Fruit fly (Drosophila melanogaster) whole organism, embryonic: ENCODE results near the gene fwe.
A peak's percentile ranks its signal among the peaks of the same experiment; 100 is the strongest.

ENCODE experiments used
- Ada2b ChIP-seq: fragments of 200-800 bp; sonication (Bioruptor generic); IDR thresholded peaks from 2 replicates; pipeline ENCODE4 v1.3.6; 2022; ENCODE audit warnings: missing biosample characterization, missing genetic modification characterization
- Bgb ChIP-seq: fragments of 200-800 bp; sonication (Bioruptor generic); IDR thresholded peaks from 2 replicates; pipeline ENCODE4 v1.3.6; 2022; ENCODE audit warnings: missing biosample characterization, missing genetic modification characterization; ENCODE audit not compliant: partially characterized antibody
- CG10654 ChIP-seq: fragments of 200-800 bp; sonication (Bioruptor generic); optimal IDR thresholded peaks from 2 replicates; lab custom pipeline; 2016; ENCODE audit warnings: missing biosample characterization, missing genetic modification characterization
- CG11093 ChIP-seq: fragments of 200-800 bp; sonication (Bioruptor generic); IDR thresholded peaks from 3 replicates; pipeline ENCODE4 v1.3.6; 2022; ENCODE audit warnings: missing biosample characterization, missing genetic modification characterization
- CG11398 ChIP-seq: fragments of 200-800 bp; sonication (Bioruptor generic); optimal IDR thresholded peaks from 2 replicates; lab custom pipeline; 2016; ENCODE audit warnings: missing biosample characterization, missing genetic modification characterization
- CG13624 ChIP-seq: fragments of 200-800 bp; sonication (Bioruptor generic); optimal IDR thresholded peaks from 2 replicates; lab custom pipeline; 2016; ENCODE audit warnings: missing biosample characterization, missing genetic modification characterization
- CG15011 ChIP-seq: fragments of 200-800 bp; sonication (Bioruptor generic); optimal IDR thresholded peaks from 3 replicates; lab custom pipeline; 2018; ENCODE audit warnings: missing biosample characterization, mild to moderate bottlenecking, missing genetic modification characterization
- CG15514 ChIP-seq: fragments of 200-800 bp; sonication (Bioruptor generic); optimal IDR thresholded peaks from 3 replicates; lab custom pipeline; 2017; ENCODE audit warnings: missing biosample characterization, missing genetic modification characterization, mild to moderate bottlenecking, moderate library complexity, missing genetic modification reagents
- CG1602 ChIP-seq: fragments of 200-800 bp; sonication (Bioruptor generic); optimal IDR thresholded peaks from 3 replicates; lab custom pipeline; 2016; ENCODE audit warnings: missing biosample characterization, missing genetic modification characterization
- CG1603 ChIP-seq: fragments of 200-800 bp; sonication (Bioruptor generic); optimal IDR thresholded peaks from 2 replicates; lab custom pipeline; 2019; ENCODE audit warnings: missing biosample characterization, mild to moderate bottlenecking, missing genetic modification characterization, moderate library complexity
- CG17186 ChIP-seq: fragments of 200-800 bp; sonication (Bioruptor generic); optimal IDR thresholded peaks from 3 replicates; lab custom pipeline; 2017; ENCODE audit warnings: missing biosample characterization, missing genetic modification reagents, missing genetic modification characterization
- CG17568 ChIP-seq: fragments of 200-800 bp; sonication (Bioruptor generic); optimal IDR thresholded peaks from 2 replicates; lab custom pipeline; 2018; ENCODE audit warnings: missing biosample characterization, mild to moderate bottlenecking, missing genetic modification characterization, moderate library complexity
- CG2199 ChIP-seq: fragments of 200-800 bp; sonication (Bioruptor generic); IDR thresholded peaks from 3 replicates; pipeline ENCODE4 v1.3.6; 2022; ENCODE audit warnings: missing biosample characterization, missing genetic modification characterization
- CG31365 ChIP-seq: fragments of 200-800 bp; sonication (Bioruptor generic); optimal IDR thresholded peaks from 2 replicates; lab custom pipeline; 2018; ENCODE audit warnings: missing biosample characterization, mild to moderate bottlenecking, missing genetic modification characterization
- CG32532 ChIP-seq: fragments of 200-800 bp; sonication (Bioruptor generic); IDR thresholded peaks from 2 replicates; pipeline ENCODE4 v1.3.6; 2022; ENCODE audit warnings: missing biosample characterization, missing genetic modification characterization
- CG42726 ChIP-seq: fragments of 200-800 bp; sonication (Bioruptor generic); IDR thresholded peaks from 2 replicates; pipeline ENCODE4 v1.3.6; 2022; ENCODE audit warnings: missing biosample characterization, missing genetic modification characterization; ENCODE audit not compliant: partially characterized antibody
- CG6854 ChIP-seq: fragments of 200-800 bp; sonication (Bioruptor generic); optimal IDR thresholded peaks from 3 replicates; lab custom pipeline; 2017; ENCODE audit warnings: missing biosample characterization, mild to moderate bottlenecking, missing genetic modification characterization
- CG7839 ChIP-seq: fragments of 200-800 bp; sonication (Bioruptor generic); optimal IDR thresholded peaks from 3 replicates; lab custom pipeline; 2018; ENCODE audit warnings: missing biosample characterization, mild to moderate bottlenecking, missing genetic modification characterization, moderate library complexity
- CG8359 ChIP-seq: fragments of 200-800 bp; sonication (Bioruptor generic); optimal IDR thresholded peaks from 2 replicates; lab custom pipeline; 2017; ENCODE audit warnings: missing biosample characterization, mild to moderate bottlenecking, missing genetic modification characterization, borderline replicate concordance
- CG9215 ChIP-seq: fragments of 200-800 bp; sonication (Bioruptor generic); IDR thresholded peaks from 2 replicates; pipeline ENCODE4 v1.3.6; 2022; ENCODE audit warnings: missing biosample characterization, missing genetic modification characterization
- CG9817 ChIP-seq: fragments of 200-800 bp; sonication (Bioruptor generic); optimal IDR thresholded peaks from 2 replicates; lab custom pipeline; 2018; ENCODE audit warnings: missing biosample characterization, mild to moderate bottlenecking, missing genetic modification characterization, moderate library complexity
- D ChIP-seq, 2 experiments: fragments of 200-800 bp in 1 of 2; fragments of >200 bp in 1 of 2; sonication (Bioruptor generic) in 1 of 2; optimal IDR thresholded peaks; 2 replicates in 1 of 2; 3 replicates in 1 of 2; lab custom pipeline; 2017; ENCODE audit warnings: mild to moderate bottlenecking in 1 of 2, missing biosample characterization in 1 of 2, missing genetic modification characterization in 1 of 2, missing genetic modification reagents in 1 of 2
- Ets65A ChIP-seq: fragments of 200-800 bp; sonication (Bioruptor generic); peaks from one replicate; lab custom pipeline; 2016; ENCODE audit warnings: missing biosample characterization, missing genetic modification characterization
- Ets97D ChIP-seq: fragments of 200-800 bp; sonication (Bioruptor generic); optimal IDR thresholded peaks from 3 replicates; lab custom pipeline; 2016; ENCODE audit warnings: missing biosample characterization, missing genetic modification characterization
- HmgZ ChIP-seq: fragments of 200-800 bp; sonication (Bioruptor generic); optimal IDR thresholded peaks from 2 replicates; lab custom pipeline; 2018; ENCODE audit warnings: missing biosample characterization, mild to moderate bottlenecking, missing genetic modification characterization
- MBD-R2 ChIP-seq: fragments of 200-800 bp; sonication (Bioruptor generic); IDR thresholded peaks from 2 replicates; pipeline ENCODE4 v1.3.6; 2022; ENCODE audit warnings: missing biosample characterization, missing genetic modification characterization
- Nf-YB ChIP-seq: fragments of 200-800 bp; sonication (Bioruptor generic); optimal IDR thresholded peaks from 3 replicates; lab custom pipeline; 2019; ENCODE audit warnings: missing biosample characterization, mild to moderate bottlenecking, missing genetic modification characterization, moderate library complexity
- Stat92E ChIP-seq, 3 experiments: fragments of >200 bp in 2 of 3; fragments of 200-800 bp in 1 of 3; sonication (Bioruptor generic) in 1 of 3; optimal IDR thresholded peaks; 2 replicates each; lab custom pipeline; 2017 to 2019; ENCODE audit warnings: missing biosample characterization in 3 of 3, missing genetic modification characterization in 3 of 3, mild to moderate bottlenecking in 1 of 3, moderate library complexity in 1 of 3
- TFAM ChIP-seq: fragments of 200-800 bp; sonication (Bioruptor generic); optimal IDR thresholded peaks from 2 replicates; lab custom pipeline; 2017; ENCODE audit warnings: missing biosample characterization, missing genetic modification characterization, inconsistent platforms
- Usf ChIP-seq: fragments of 200-800 bp; sonication (Bioruptor generic); optimal IDR thresholded peaks from 2 replicates; lab custom pipeline; 2017; ENCODE audit warnings: missing genotype, missing biosample characterization, missing genetic modification characterization
- aop ChIP-seq: fragments of 200-800 bp; sonication (Bioruptor generic); IDR thresholded peaks from 2 replicates; pipeline ENCODE4 v1.3.6; 2022; ENCODE audit warnings: missing biosample characterization, missing genetic modification characterization
- bowl ChIP-seq: fragments of 200-800 bp; sonication (Bioruptor generic); IDR thresholded peaks from 2 replicates; pipeline ENCODE4 v1.3.6; 2022; ENCODE audit warnings: missing biosample characterization, missing genetic modification characterization
- btn ChIP-seq: fragments of 200-800 bp; sonication (Bioruptor generic); optimal IDR thresholded peaks from 2 replicates; lab custom pipeline; 2016; ENCODE audit warnings: missing biosample characterization, missing genetic modification characterization
- danr ChIP-seq: fragments of 200-800 bp; sonication (Bioruptor generic); IDR thresholded peaks from 2 replicates; pipeline ENCODE4 v1.3.6; 2022; ENCODE audit warnings: missing biosample characterization, missing genetic modification characterization
- dmrt11E ChIP-seq: fragments of 200-800 bp; sonication (Bioruptor generic); optimal IDR thresholded peaks from 3 replicates; lab custom pipeline; 2018; ENCODE audit warnings: missing biosample characterization, mild to moderate bottlenecking, missing genetic modification characterization, moderate library complexity
- emc ChIP-seq: fragments of 200-800 bp; sonication (Bioruptor generic); optimal IDR thresholded peaks from 2 replicates; lab custom pipeline; 2016; ENCODE audit warnings: missing biosample characterization, missing genetic modification characterization
- eve ChIP-seq, 2 experiments: fragments of >200 bp; optimal IDR thresholded peaks; 2 replicates each; lab custom pipeline; 2017; ENCODE audit warnings: missing biosample characterization in 2 of 2, missing genetic modification characterization in 2 of 2
- gcm ChIP-seq: fragments of 200-800 bp; sonication (Bioruptor generic); optimal IDR thresholded peaks from 2 replicates; lab custom pipeline; 2019; ENCODE audit warnings: missing biosample characterization, mild to moderate bottlenecking, missing genetic modification characterization, moderate library complexity
- hb ChIP-seq: fragments of 200-800 bp; sonication (Bioruptor generic); IDR thresholded peaks from 3 replicates; pipeline ENCODE4 v1.3.6; 2022; ENCODE audit warnings: missing biosample characterization, missing genetic modification characterization; ENCODE audit not compliant: partially characterized antibody
- kni ChIP-seq: fragments of 200-800 bp; sonication (Bioruptor generic); optimal IDR thresholded peaks from 3 replicates; lab custom pipeline; 2017; ENCODE audit warnings: mild to moderate bottlenecking, missing biosample characterization, missing genetic modification reagents, missing genetic modification characterization
- pho ChIP-seq: fragments of 200-800 bp; sonication (Bioruptor generic); optimal IDR thresholded peaks from 2 replicates; lab custom pipeline; 2016; ENCODE audit warnings: missing biosample characterization, missing genetic modification characterization
- prd ChIP-seq, 3 experiments: fragments of >200 bp in 2 of 3; fragments of 200-800 bp in 1 of 3; sonication (Bioruptor generic) in 1 of 3; optimal IDR thresholded peaks in 2 of 3; IDR thresholded peaks in 1 of 3; 2 replicates in 2 of 3; 3 replicates in 1 of 3; pipeline versions ENCODE4 v1.3.6 to Lab custom; 2017 to 2022; ENCODE audit warnings: missing biosample characterization in 1 of 3, missing genetic modification characterization in 1 of 3
- pzg ChIP-seq: fragments of 200-800 bp; sonication (Bioruptor generic); optimal IDR thresholded peaks from 3 replicates; lab custom pipeline; 2018; ENCODE audit warnings: missing biosample characterization, mild to moderate bottlenecking, missing genetic modification characterization, moderate library complexity
- rib ChIP-seq: fragments of 200-800 bp; sonication (Bioruptor generic); IDR thresholded peaks from 2 replicates; pipeline ENCODE4 v1.3.6; 2022; ENCODE audit warnings: missing biosample characterization, missing genetic modification characterization
- row ChIP-seq: fragments of 200-800 bp; sonication (Bioruptor generic); IDR thresholded peaks from 3 replicates; pipeline ENCODE4 v1.3.6; 2022; ENCODE audit warnings: missing biosample characterization, missing genetic modification characterization
- sens-2 ChIP-seq: fragments of 200-800 bp; sonication (Bioruptor generic); IDR thresholded peaks from 2 replicates; pipeline ENCODE4 v1.3.6; 2022; ENCODE audit warnings: missing biosample characterization, missing genetic modification characterization
- sna ChIP-seq: fragments of 200-800 bp; sonication (Bioruptor generic); IDR thresholded peaks from 2 replicates; pipeline ENCODE4 v1.3.6; 2022; ENCODE audit warnings: missing biosample characterization, missing genetic modification characterization; ENCODE audit not compliant: partially characterized antibody
- sob ChIP-seq: fragments of 200-800 bp; sonication (Bioruptor generic); IDR thresholded peaks from 2 replicates; pipeline ENCODE4 v1.3.6; 2022; ENCODE audit warnings: missing biosample characterization, missing genetic modification characterization
- wek ChIP-seq: fragments of 200-800 bp; sonication (Bioruptor generic); optimal IDR thresholded peaks from 3 replicates; lab custom pipeline; 2018; ENCODE audit warnings: missing biosample characterization, mild to moderate bottlenecking, missing genetic modification characterization, moderate library complexity

Gene fwe

dm6 chr3L:15834877-15835555, 18.8 kb upstream of the fwe start, which contains the start of gene CG18081 (continued):
- no peak for TF ChIP-seq CG42726 (GFP tag; lab: Robert Waterston, UW)
- no peak for TF ChIP-seq CG1602
- TF ChIP-seq CG13624 (GFP tag; lab: Kevin White, UChicago): no peak
- TF ChIP-seq row: peak; percentile 50; the same call in 2 of the 3 replicates
- TF ChIP-seq wek (GFP tag; lab: Kevin White, UChicago): peak; percentile 22
- TF ChIP-seq CG17568: no peak
- no peak for TF ChIP-seq emc
- no peak for TF ChIP-seq CG10654 (GFP tag; lab: Kevin White, UChicago)
- no peak for TF ChIP-seq CG6854 (GFP tag; lab: Kevin White, UChicago)
- no peak for TF ChIP-seq CG8359 (GFP tag; lab: Kevin White, UChicago)
- TF ChIP-seq HmgZ (tag; lab: Kevin White, UChicago): peak; percentile 60
- no peak for TF ChIP-seq gcm (GFP tag; lab: Kevin White, UChicago)
- no peak for TF ChIP-seq Stat92E (GFP tag; optimal IDR thresholded peaks at IDR 0.05; lab: Kevin White, UChicago)
- TF ChIP-seq bowl (GFP tag; lab: Robert Waterston, UW): no peak
- TF ChIP-seq pzg (GFP tag; lab: Kevin White, UChicago): peak; percentile 77
- TF ChIP-seq CG2199 (GFP tag; lab: Robert Waterston, UW): no peak
- no peak for TF ChIP-seq prd (optimal IDR thresholded peaks at IDR 0.05; lab: Kevin White, UChicago)
- no peak for TF ChIP-seq prd (GFP tag; IDR thresholded peaks at IDR 0.05; lab: Robert Waterston, UW)
- TF ChIP-seq CG7839 (tag; lab: Kevin White, UChicago): no peak
- peak; percentile 49 for TF ChIP-seq CG15514 (GFP tag; lab: Kevin White, UChicago)
- TF ChIP-seq CG11093 (GFP tag; lab: Robert Waterston, UW): no peak
- TF ChIP-seq hb (GFP tag; lab: Robert Waterston, UW): no peak
- TF ChIP-seq btn: no peak
- TF ChIP-seq kni (GFP tag; lab: Kevin White, UChicago): no peak
- TF ChIP-seq Ada2b (GFP tag; lab: Robert Waterston, UW): no peak
- TF ChIP-seq CG9817 (tag; lab: Kevin White, UChicago): no peak
- TF ChIP-seq rib (GFP tag; lab: Robert Waterston, UW): no peak
- no peak for TF ChIP-seq Nf-YB (GFP tag; lab: Kevin White, UChicago)
- TF ChIP-seq CG9215 (GFP tag; lab: Robert Waterston, UW): no peak
- peak; percentile 42 for TF ChIP-seq MBD-R2
- TF ChIP-seq Usf (GFP tag; lab: Kevin White, UChicago): no peak
- no peak for TF ChIP-seq CG31365 (tag; lab: Kevin White, UChicago)
- peak; percentile 24 for TF ChIP-seq Ets97D
- peak in 1 of 2 experiments; percentile 47 for TF ChIP-seq eve (GFP tag; optimal IDR thresholded peaks at IDR 0.05; lab: Kevin White, UChicago)
- TF ChIP-seq danr (GFP tag; lab: Robert Waterston, UW): no peak
- peak; percentile 62 for TF ChIP-seq CG1603
- TF ChIP-seq D (optimal IDR thresholded peaks at IDR 0.05; lab: Kevin White, UChicago): no peak
- no peak for TF ChIP-seq D (GFP tag; optimal IDR thresholded peaks at IDR 0.05; lab: Kevin White, UChicago)
- TF ChIP-seq CG17186 (GFP tag; lab: Kevin White, UChicago): no peak
- TF ChIP-seq Bgb (GFP tag; lab: Robert Waterston, UW): no peak
- TF ChIP-seq Ets65A (GFP tag; lab: Kevin White, UChicago): no peak
- no peak for TF ChIP-seq pho (GFP tag; lab: Kevin White, UChicago)
- TF ChIP-seq CG15011 (GFP tag; lab: Kevin White, UChicago): no peak
- TF ChIP-seq sens-2 (GFP tag; lab: Robert Waterston, UW): no peak
- no peak for TF ChIP-seq CG32532 (GFP tag; lab: Robert Waterston, UW)
- TF ChIP-seq dmrt11E (tag; lab: Kevin White, UChicago): no peak
- TF ChIP-seq aop (GFP tag; lab: Robert Waterston, UW): no peak
- no peak for TF ChIP-seq CG11398
- no peak for TF ChIP-seq sob (GFP tag; lab: Robert Waterston, UW)
- no peak for TF ChIP-seq TFAM (GFP tag; lab: Kevin White, UChicago)
- TF ChIP-seq sna (GFP tag; lab: Robert Waterston, UW): no peak
